Fruit fly (Drosophila melanogaster) whole organism, prepupa: Measurements from ENCODE around the gene CG10116.
A peak's percentile ranks its signal among the peaks of the same experiment; 100 is the strongest.

Source experiments
- Blimp-1 ChIP-seq: fragments of 200-800 bp; sonication (Bioruptor generic); optimal IDR thresholded peaks from 3 replicates; lab custom pipeline; 2017; ENCODE audit warnings: missing biosample characterization, missing genetic modification characterization, mild to moderate bottlenecking, moderate library complexity, missing genetic modification reagents
- CG10631 ChIP-seq: fragments of 200-800 bp; sonication (Bioruptor generic); optimal IDR thresholded peaks from 2 replicates; lab custom pipeline; 2016; ENCODE audit warnings: missing biosample characterization, missing genetic modification characterization
- CG11294 ChIP-seq: fragments of 200-800 bp; sonication (Bioruptor generic); IDR thresholded peaks from 2 replicates; pipeline ENCODE4 v1.3.6; 2022; ENCODE audit warnings: missing biosample characterization, missing genetic modification characterization
- CG15336 ChIP-seq: fragments of 200-800 bp; sonication (Bioruptor generic); IDR thresholded peaks from 2 replicates; pipeline ENCODE4 v1.3.6; 2022; ENCODE audit warnings: missing biosample characterization, missing genetic modification characterization
- CG1621 ChIP-seq: fragments of 200-800 bp; sonication (Bioruptor generic); optimal IDR thresholded peaks from 3 replicates; lab custom pipeline; 2018; ENCODE audit warnings: missing biosample characterization, mild to moderate bottlenecking, missing genetic modification characterization
- CG32006 ChIP-seq: fragments of 200-800 bp; sonication (Bioruptor generic); optimal IDR thresholded peaks from 3 replicates; lab custom pipeline; 2017; ENCODE audit warnings: missing biosample characterization, mild to moderate bottlenecking, missing genetic modification characterization
- CG3919 ChIP-seq: fragments of 200-800 bp; sonication (Bioruptor generic); optimal IDR thresholded peaks from 3 replicates; lab custom pipeline; 2016; ENCODE audit warnings: missing biosample characterization, missing genetic modification characterization
- CG4318 ChIP-seq: fragments of 200-800 bp; sonication (Bioruptor generic); optimal IDR thresholded peaks from 3 replicates; lab custom pipeline; 2017; ENCODE audit warnings: missing biosample characterization, mild to moderate bottlenecking, missing genetic modification characterization
- CG6163 ChIP-seq: fragments of 200-800 bp; sonication (Bioruptor generic); IDR thresholded peaks from 3 replicates; pipeline ENCODE4 v1.3.6; 2022; ENCODE audit warnings: missing biosample characterization, missing genetic modification characterization
- CG6276 ChIP-seq: fragments of 200-800 bp; sonication (Bioruptor generic); optimal IDR thresholded peaks from 2 replicates; lab custom pipeline; 2017; ENCODE audit warnings: missing biosample characterization, mild to moderate bottlenecking, missing genetic modification characterization
- CG6792 ChIP-seq: fragments of 200-800 bp; sonication (Bioruptor generic); optimal IDR thresholded peaks from 3 replicates; lab custom pipeline; 2016; ENCODE audit warnings: missing biosample characterization, missing genetic modification characterization
- CG6808 ChIP-seq: fragments of 200-800 bp; sonication (Bioruptor generic); optimal IDR thresholded peaks from 3 replicates; lab custom pipeline; 2017; ENCODE audit warnings: missing biosample characterization, missing genetic modification characterization, mild to moderate bottlenecking, moderate library complexity, missing genetic modification reagents
- CG6854 ChIP-seq: fragments of 200-800 bp; sonication (Bioruptor generic); optimal IDR thresholded peaks from 2 replicates; lab custom pipeline; 2017; ENCODE audit warnings: missing biosample characterization, mild to moderate bottlenecking, missing genetic modification characterization
- CG9139 ChIP-seq: fragments of 200-800 bp; sonication (Bioruptor generic); optimal IDR thresholded peaks from 3 replicates; lab custom pipeline; 2017; ENCODE audit warnings: missing biosample characterization, mild to moderate bottlenecking, missing genetic modification characterization
- Eip75B ChIP-seq: fragments of 200-800 bp; sonication (Bioruptor generic); optimal IDR thresholded peaks from 3 replicates; lab custom pipeline; 2016; ENCODE audit warnings: missing biosample characterization, missing genetic modification characterization
- Eip93F ChIP-seq: fragments of 200-800 bp; sonication (Bioruptor generic); optimal IDR thresholded peaks from 2 replicates; lab custom pipeline; 2016; ENCODE audit warnings: missing biosample characterization, mild to moderate bottlenecking, missing genetic modification characterization
- Ets21C ChIP-seq: fragments of 200-800 bp; sonication (Bioruptor generic); optimal IDR thresholded peaks from 3 replicates; lab custom pipeline; 2016; ENCODE audit warnings: missing biosample characterization, missing genetic modification characterization
- Ets96B ChIP-seq: fragments of 200-800 bp; optimal IDR thresholded peaks from 2 replicates; lab custom pipeline; 2019; ENCODE audit warnings: missing biosample characterization, mild to moderate bottlenecking, missing genetic modification characterization, moderate library complexity
- Gug ChIP-seq: fragments of 200-800 bp; sonication (Bioruptor generic); IDR thresholded peaks from 2 replicates; pipeline ENCODE4 v1.3.6; 2022; ENCODE audit warnings: missing biosample characterization, missing genetic modification characterization
- Hr38 ChIP-seq: sonication (Bioruptor generic); optimal IDR thresholded peaks from 2 replicates; lab custom pipeline; 2016; ENCODE audit warnings: missing biosample characterization, missing genetic modification characterization
- Hr39 ChIP-seq: fragments of 200-800 bp; sonication (Bioruptor generic); optimal IDR thresholded peaks from 2 replicates; lab custom pipeline; 2016; ENCODE audit warnings: missing biosample characterization, missing genetic modification characterization
- Hr4 ChIP-seq: fragments of 200-800 bp; sonication (Bioruptor generic); optimal IDR thresholded peaks from 3 replicates; lab custom pipeline; 2016; ENCODE audit warnings: missing biosample characterization, missing genetic modification characterization
- Lpt ChIP-seq: fragments of 200-800 bp; sonication (Bioruptor generic); optimal IDR thresholded peaks from 3 replicates; lab custom pipeline; 2016; ENCODE audit warnings: missing biosample characterization, missing genetic modification characterization
- OdsH ChIP-seq: fragments of 200-800 bp; sonication (Bioruptor generic); optimal IDR thresholded peaks from 3 replicates; lab custom pipeline; 2016; ENCODE audit warnings: missing biosample characterization, missing genetic modification characterization
- Smox ChIP-seq: fragments of 200-800 bp; sonication (Bioruptor generic); optimal IDR thresholded peaks from 3 replicates; lab custom pipeline; 2016; ENCODE audit warnings: missing biosample characterization, missing genetic modification characterization
- Sox14 ChIP-seq: fragments of 200-800 bp; sonication (Bioruptor generic); optimal IDR thresholded peaks from 3 replicates; lab custom pipeline; 2016; ENCODE audit warnings: missing biosample characterization, missing genetic modification characterization
- achi ChIP-seq: fragments of 200-800 bp; sonication (Bioruptor generic); optimal IDR thresholded peaks from 3 replicates; lab custom pipeline; 2016; ENCODE audit warnings: missing biosample characterization, missing genetic modification characterization
- acj6 ChIP-seq: fragments of 200-800 bp; sonication (Bioruptor generic); optimal IDR thresholded peaks from 3 replicates; lab custom pipeline; 2016; ENCODE audit warnings: missing biosample characterization, missing genetic modification characterization
- dac ChIP-seq: fragments of 200-800 bp; sonication (Bioruptor generic); optimal IDR thresholded peaks from 2 replicates; lab custom pipeline; 2017; ENCODE audit warnings: missing biosample characterization, mild to moderate bottlenecking, missing genetic modification characterization
- esn ChIP-seq: fragments of 200-800 bp; sonication (Bioruptor generic); optimal IDR thresholded peaks from 2 replicates; lab custom pipeline; 2016; ENCODE audit warnings: missing biosample characterization, mild to moderate bottlenecking, missing genetic modification characterization, moderate library complexity
- fd59A ChIP-seq: fragments of 200-800 bp; sonication (Bioruptor generic); optimal IDR thresholded peaks from 2 replicates; lab custom pipeline; 2017; ENCODE audit warnings: missing biosample characterization, mild to moderate bottlenecking, missing genetic modification characterization, missing genetic modification reagents
- fd85E ChIP-seq: fragments of 200-800 bp; sonication (Bioruptor generic); optimal IDR thresholded peaks from 3 replicates; lab custom pipeline; 2016; ENCODE audit warnings: missing biosample characterization, missing genetic modification characterization
- fkh ChIP-seq: fragments of 200-800 bp; sonication (Bioruptor generic); optimal IDR thresholded peaks from 3 replicates; lab custom pipeline; 2017; ENCODE audit warnings: missing biosample characterization, mild to moderate bottlenecking, missing genetic modification characterization, moderate library complexity
- lz ChIP-seq: fragments of 200-800 bp; sonication (Bioruptor generic); optimal IDR thresholded peaks from 3 replicates; lab custom pipeline; 2016; ENCODE audit warnings: missing biosample characterization, missing genetic modification characterization
- net ChIP-seq: fragments of 200-800 bp; sonication (Bioruptor generic); optimal IDR thresholded peaks from 3 replicates; lab custom pipeline; 2016; ENCODE audit warnings: missing biosample characterization, missing genetic modification characterization
- pdm3 ChIP-seq: fragments of 200-800 bp; sonication (Bioruptor generic); optimal IDR thresholded peaks from 3 replicates; lab custom pipeline; 2016; ENCODE audit warnings: missing biosample characterization, missing genetic modification characterization
- salr ChIP-seq, 2 experiments: fragments of 200-800 bp; sonication (Bioruptor generic); optimal IDR thresholded peaks; 3 replicates each; lab custom pipeline; 2016 to 2018; ENCODE audit warnings: missing biosample characterization in 2 of 2, missing genetic modification characterization in 2 of 2, mild to moderate bottlenecking in 1 of 2
- spab ChIP-seq: fragments of 200-800 bp; sonication (Bioruptor generic); optimal IDR thresholded peaks from 2 replicates; lab custom pipeline; 2017; ENCODE audit warnings: missing biosample characterization, mild to moderate bottlenecking, missing genetic modification characterization, missing genetic modification reagents
- topi ChIP-seq: fragments of 200-800 bp; sonication (Bioruptor generic); optimal IDR thresholded peaks from 3 replicates; lab custom pipeline; 2016; ENCODE audit warnings: missing biosample characterization, missing genetic modification characterization

The CG10116 gene

dm6 chr3L:13457133-13457532 lies at the start of gene CG10116:
CG10116 (minus strand) TSS chr3L:13457238.
- no peak for TF ChIP-seq CG4318 (GFP tag; lab: Kevin White, UChicago)
- TF ChIP-seq Blimp-1 (GFP tag; lab: Kevin White, UChicago), result no peak
- TF ChIP-seq fd85E, result no peak
- TF ChIP-seq Hr38, result no peak
- no peak for TF ChIP-seq CG6854
- TF ChIP-seq CG32006 (GFP tag; lab: Kevin White, UChicago), result no peak
- TF ChIP-seq OdsH, result no peak
- no peak for TF ChIP-seq achi (GFP tag; lab: Kevin White, UChicago)
- no peak for TF ChIP-seq CG6163 (GFP tag; lab: Robert Waterston, UW)
- no peak for TF ChIP-seq CG6792 (GFP tag; lab: Kevin White, UChicago)
- no peak for TF ChIP-seq lz (GFP tag; lab: Kevin White, UChicago)
- no peak for TF ChIP-seq Gug (GFP tag; lab: Robert Waterston, UW)
- no peak for TF ChIP-seq pdm3

DNA sequence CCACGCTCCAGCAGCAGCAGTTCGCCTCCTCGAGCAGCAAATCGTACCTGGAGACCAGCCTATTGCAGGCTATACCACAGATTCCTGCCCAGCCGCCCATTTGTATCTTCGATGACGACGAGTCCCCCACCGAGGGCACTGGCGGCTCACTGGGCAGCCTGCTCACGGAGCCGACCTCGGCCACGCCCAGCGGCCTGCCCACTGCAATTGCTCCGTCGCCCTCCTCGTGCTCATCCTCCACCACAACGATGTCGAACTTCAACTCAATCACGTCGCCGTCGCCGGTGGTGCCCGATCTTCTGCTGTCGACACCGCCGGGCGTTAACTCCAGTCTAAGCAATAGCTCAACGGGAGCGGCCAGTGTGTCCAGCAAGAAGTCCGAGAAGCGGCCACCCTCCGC lies 46.6 kb upstream of the CG10116 start:
- TF ChIP-seq net (GFP tag; lab: Kevin White, UChicago) (no peak), Ets96B (no peak), topi (no peak), CG6854 (no peak), CG32006 (GFP tag; lab: Kevin White, UChicago) (no peak), Eip93F (GFP tag; lab: Kevin White, UChicago) (no peak), CG10631 (GFP tag; lab: Kevin White, UChicago) (no peak), fd59A (no peak), Hr39 (GFP tag; lab: Kevin White, UChicago) (no peak), Ets21C (GFP tag; lab: Kevin White, UChicago) (no peak), Smox (GFP tag; lab: Kevin White, UChicago) (no peak), Eip75B (GFP tag; lab: Kevin White, UChicago) (no peak), CG4318 (GFP tag; lab: Kevin White, UChicago) (no peak), esn (GFP tag; lab: Kevin White, UChicago) (no peak), spab (GFP tag; lab: Kevin White, UChicago) (no peak), CG15336 (GFP tag; lab: Robert Waterston, UW) (no peak), pdm3 (no peak), CG9139 (GFP tag; lab: Kevin White, UChicago) (no peak), CG6792 (GFP tag; lab: Kevin White, UChicago) (no peak)

DNA sequence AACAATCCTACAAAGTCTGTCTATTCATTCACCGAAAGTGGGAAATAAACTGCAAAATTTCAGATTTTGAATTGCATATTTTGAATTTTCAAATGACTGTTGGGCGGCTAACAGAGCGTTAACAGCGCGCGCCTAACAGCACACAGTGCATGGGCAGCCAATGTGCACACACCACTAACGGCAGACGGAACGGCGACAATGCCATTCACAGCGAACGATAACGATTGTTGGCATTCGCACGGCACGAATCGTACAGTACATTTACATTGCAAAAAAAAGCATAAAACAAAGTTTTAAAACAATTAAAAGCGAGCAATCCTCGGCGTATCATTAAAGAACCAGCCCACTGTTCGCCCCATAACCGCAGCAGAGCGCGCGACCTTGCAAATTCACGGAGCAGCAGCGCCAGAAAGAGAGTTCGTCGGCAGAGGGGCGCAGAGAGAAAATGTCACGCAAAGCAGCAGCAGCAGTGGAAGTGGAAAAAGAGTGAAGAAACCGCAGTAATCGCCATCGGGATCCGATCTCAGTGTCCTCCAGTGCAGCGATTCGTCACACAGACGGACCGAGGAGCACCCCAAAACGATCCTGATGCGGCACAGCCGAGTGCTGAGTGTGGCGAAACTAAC lies 45.6 kb upstream of the CG10116 start, which contains the start of gene Spt20:
Spt20 (plus strand) TSS at position 224 of the 626 bp plus-strand sequence.
- TF ChIP-seq Gug (GFP tag; lab: Robert Waterston, UW), result 0 out of 2 replicates have a peak, but pooled peaks have one; percentile 18
- no peak for TF ChIP-seq Blimp-1 (GFP tag; lab: Kevin White, UChicago)
- TF ChIP-seq spab (GFP tag; lab: Kevin White, UChicago), result no peak
- TF ChIP-seq CG6163 (GFP tag; lab: Robert Waterston, UW), result peak; percentile 26; the same call in 1 of the 3 replicates
- no peak for TF ChIP-seq OdsH
- 0 out of 2 replicates have a peak, but pooled peaks have one; percentile 17 for TF ChIP-seq CG15336 (GFP tag; lab: Robert Waterston, UW)
- no peak for TF ChIP-seq Eip75B (GFP tag; lab: Kevin White, UChicago)

DNA sequence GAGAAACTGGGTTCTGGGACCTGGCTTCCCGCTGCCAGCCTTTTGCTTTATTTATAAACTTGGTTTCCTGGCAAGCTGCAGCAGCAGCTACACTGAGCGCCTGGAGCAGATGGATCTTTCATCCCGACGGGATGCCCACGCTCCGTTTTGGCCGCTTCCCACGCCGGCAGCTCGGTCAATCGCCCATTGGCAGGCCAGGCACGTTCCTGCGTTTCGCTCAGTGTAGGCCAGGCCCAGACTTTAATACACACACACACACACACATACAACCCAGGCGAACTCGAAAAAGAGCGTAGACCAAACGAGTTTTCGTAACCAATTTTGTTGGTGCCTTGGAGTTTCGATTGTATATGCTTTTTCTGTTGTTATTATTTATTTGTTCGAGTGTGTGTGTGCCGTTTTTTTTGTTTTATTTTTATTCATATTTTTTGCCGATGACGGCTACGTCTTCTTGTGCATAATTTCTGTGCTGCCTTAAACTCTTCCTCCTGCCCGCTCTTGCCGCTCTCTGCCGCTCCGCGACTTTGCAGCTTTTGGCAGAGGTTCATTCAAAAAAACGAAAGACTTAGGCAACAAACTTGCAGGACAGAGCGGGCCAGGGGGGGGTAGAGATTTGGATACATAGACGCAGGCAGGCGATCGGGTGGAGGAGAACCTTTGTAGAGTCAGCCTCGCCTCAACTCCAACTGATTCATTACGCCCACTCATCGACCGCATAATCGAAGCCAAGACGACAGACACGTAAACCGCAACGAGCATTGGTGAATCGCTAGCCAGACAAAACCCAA lies 43.1 kb upstream of the CG10116 start:
- TF ChIP-seq CG11294 (GFP tag; lab: Robert Waterston, UW) (peak; percentile 59; the same call in 1 of the 2 replicates), dac (GFP tag; lab: Kevin White, UChicago) (peak; percentile 66), CG4318 (GFP tag; lab: Kevin White, UChicago) (no peak), topi (peak; percentile 86), CG6276 (no peak), CG3919 (GFP tag; lab: Kevin White, UChicago) (peak; percentile 87), CG32006 (GFP tag; lab: Kevin White, UChicago) (peak; percentile 77), Eip75B (GFP tag; lab: Kevin White, UChicago) (peak; percentile 90), CG6792 (GFP tag; lab: Kevin White, UChicago) (peak; percentile 82), esn (GFP tag; lab: Kevin White, UChicago) (peak; percentile 95), Sox14 (GFP tag; lab: Kevin White, UChicago) (peak; percentile 87), Blimp-1 (GFP tag; lab: Kevin White, UChicago) (no peak), Hr4 (GFP tag; lab: Kevin White, UChicago) (no peak), Lpt (GFP tag; lab: Kevin White, UChicago) (peak; percentile 88), salr (GFP tag; optimal IDR thresholded peaks at IDR 0.05; lab: Kevin White, UChicago) (peak; percentile 59 to 81), acj6 (GFP tag; lab: Kevin White, UChicago) (no peak), CG6854 (peak; percentile 82), CG1621 (tag; lab: Kevin White, UChicago) (peak; percentile 81), Eip93F (GFP tag; lab: Kevin White, UChicago) (no peak), Hr39 (GFP tag; lab: Kevin White, UChicago) (peak; percentile 81), fkh (GFP tag; lab: Kevin White, UChicago) (no peak), Smox (GFP tag; lab: Kevin White, UChicago) (peak; percentile 85), CG9139 (GFP tag; lab: Kevin White, UChicago) (peak; percentile 49), achi (GFP tag; lab: Kevin White, UChicago) (no peak), fd59A (peak; percentile 84), CG6808 (GFP tag; lab: Kevin White, UChicago) (peak; percentile 89)
